Fruit fly (Drosophila melanogaster) whole organism, embryonic: Measurements from ENCODE around the gene CG32971.

Experiments
- Ada2b ChIP-seq: fragments of 200-800 bp; sonication (Bioruptor generic); IDR thresholded peaks from 2 replicates; pipeline ENCODE4 v1.3.6; 2022; ENCODE audit warnings: missing biosample characterization, missing genetic modification characterization
- Bteb2 ChIP-seq: fragments of 200-800 bp; sonication (Bioruptor generic); optimal IDR thresholded peaks from 2 replicates; lab custom pipeline; 2016; ENCODE audit warnings: missing biosample characterization, missing genetic modification characterization
- CG10366 ChIP-seq: fragments of 200-800 bp; sonication (Bioruptor generic); IDR thresholded peaks from 2 replicates; pipeline ENCODE4 v1.3.6; 2022; ENCODE audit warnings: missing biosample characterization, missing genetic modification characterization
- CG11695 ChIP-seq: fragments of 200-800 bp; sonication (Bioruptor generic); IDR thresholded peaks from 3 replicates; pipeline ENCODE4 v1.3.6; 2022; ENCODE audit warnings: missing biosample characterization, missing genetic modification characterization
- CG15073 ChIP-seq: fragments of 200-800 bp; sonication (Bioruptor generic); optimal IDR thresholded peaks from 2 replicates; lab custom pipeline; 2016; ENCODE audit warnings: missing biosample characterization, missing genetic modification characterization
- CG15269 ChIP-seq: fragments of 200-800 bp; sonication (Bioruptor generic); optimal IDR thresholded peaks from 2 replicates; lab custom pipeline; 2018; ENCODE audit warnings: missing biosample characterization, mild to moderate bottlenecking, missing genetic modification characterization, moderate library complexity
- CG15601 ChIP-seq: fragments of 200-800 bp; sonication (Bioruptor generic); optimal IDR thresholded peaks from 3 replicates; lab custom pipeline; 2019; ENCODE audit warnings: missing biosample characterization, mild to moderate bottlenecking, missing genetic modification characterization, moderate library complexity
- CG1603 ChIP-seq: fragments of 200-800 bp; sonication (Bioruptor generic); optimal IDR thresholded peaks from 2 replicates; lab custom pipeline; 2019; ENCODE audit warnings: missing biosample characterization, mild to moderate bottlenecking, missing genetic modification characterization, moderate library complexity
- CG1647 ChIP-seq: fragments of 200-800 bp; sonication (Bioruptor generic); optimal IDR thresholded peaks from 3 replicates; lab custom pipeline; 2016; ENCODE audit warnings: missing biosample characterization, missing genetic modification characterization
- CG16813 ChIP-seq: fragments of 200-800 bp; sonication (Bioruptor generic); IDR thresholded peaks from 3 replicates; pipeline ENCODE4 v1.3.6; 2022; ENCODE audit warnings: missing biosample characterization, missing genetic modification characterization; ENCODE audit not compliant: partially characterized antibody
- CG17186 ChIP-seq: fragments of 200-800 bp; sonication (Bioruptor generic); optimal IDR thresholded peaks from 3 replicates; lab custom pipeline; 2017; ENCODE audit warnings: missing biosample characterization, missing genetic modification reagents, missing genetic modification characterization
- CG17328 ChIP-seq: fragments of 200-800 bp; sonication (Bioruptor generic); IDR thresholded peaks from 2 replicates; pipeline ENCODE4 v1.3.6; 2022; ENCODE audit warnings: missing biosample characterization, missing genetic modification characterization
- CG17612 ChIP-seq: fragments of 200-800 bp; sonication (Bioruptor generic); IDR thresholded peaks from 2 replicates; pipeline ENCODE4 v1.3.6; 2022; ENCODE audit warnings: missing biosample characterization, missing genetic modification characterization
- CG17802 ChIP-seq: fragments of 200-800 bp; sonication (Bioruptor generic); optimal IDR thresholded peaks from 2 replicates; lab custom pipeline; 2018; ENCODE audit warnings: missing biosample characterization, mild to moderate bottlenecking, missing genetic modification characterization, moderate library complexity
- CG18262 ChIP-seq: fragments of 200-800 bp; optimal IDR thresholded peaks from 3 replicates; lab custom pipeline; 2019; ENCODE audit warnings: missing biosample characterization, mild to moderate bottlenecking, missing genetic modification characterization, moderate library complexity
- CG2199 ChIP-seq: fragments of 200-800 bp; sonication (Bioruptor generic); IDR thresholded peaks from 3 replicates; pipeline ENCODE4 v1.3.6; 2022; ENCODE audit warnings: missing biosample characterization, missing genetic modification characterization
- CG2202 ChIP-seq: fragments of 200-800 bp; sonication (Bioruptor generic); optimal IDR thresholded peaks from 2 replicates; lab custom pipeline; 2018; ENCODE audit warnings: missing biosample characterization, mild to moderate bottlenecking, missing genetic modification characterization
- CG2712 ChIP-seq: fragments of 200-800 bp; optimal IDR thresholded peaks from 3 replicates; lab custom pipeline; 2019; ENCODE audit warnings: missing biosample characterization, mild to moderate bottlenecking, missing genetic modification characterization, moderate library complexity
- CG3281 ChIP-seq: fragments of 200-800 bp; sonication (Bioruptor generic); optimal IDR thresholded peaks from 3 replicates; lab custom pipeline; 2017; ENCODE audit warnings: missing biosample characterization, mild to moderate bottlenecking, missing genetic modification characterization
- CG3407 ChIP-seq: fragments of 200-800 bp; sonication (Bioruptor generic); optimal IDR thresholded peaks from 2 replicates; lab custom pipeline; 2018; ENCODE audit warnings: missing biosample characterization, mild to moderate bottlenecking, missing genetic modification characterization
- CG6813 ChIP-seq: fragments of 200-800 bp; sonication (Bioruptor generic); optimal IDR thresholded peaks from 2 replicates; lab custom pipeline; 2017; ENCODE audit warnings: missing biosample characterization, missing genetic modification characterization, mild to moderate bottlenecking, moderate library complexity, missing genetic modification reagents
- CG8359 ChIP-seq: fragments of 200-800 bp; sonication (Bioruptor generic); optimal IDR thresholded peaks from 2 replicates; lab custom pipeline; 2017; ENCODE audit warnings: missing biosample characterization, mild to moderate bottlenecking, missing genetic modification characterization, borderline replicate concordance
- CTCF ChIP-seq: fragments of 200-800 bp; sonication (Bioruptor generic); optimal IDR thresholded peaks from 2 replicates; lab custom pipeline; 2017; ENCODE audit warnings: missing biosample characterization, mild to moderate bottlenecking, missing genetic modification characterization, moderate library complexity
- CrebB ChIP-seq: fragments of 200-800 bp; sonication (Bioruptor generic); optimal IDR thresholded peaks from 3 replicates; lab custom pipeline; 2018; ENCODE audit warnings: missing biosample characterization, mild to moderate bottlenecking, missing genetic modification characterization
- D19B ChIP-seq: fragments of 200-800 bp; sonication (Bioruptor generic); optimal IDR thresholded peaks from 2 replicates; lab custom pipeline; 2017; ENCODE audit warnings: missing biosample characterization, mild to moderate bottlenecking, missing genetic modification characterization
- E2f2 ChIP-seq: fragments of 200-800 bp; sonication (Bioruptor generic); IDR thresholded peaks from 2 replicates; pipeline ENCODE4 v1.3.6; 2022; ENCODE audit warnings: missing biosample characterization, missing genetic modification characterization
- Fer2 ChIP-seq: fragments of 200-800 bp; sonication (Bioruptor generic); optimal IDR thresholded peaks from 2 replicates; lab custom pipeline; 2018; ENCODE audit warnings: missing biosample characterization, mild to moderate bottlenecking, missing genetic modification characterization, moderate library complexity
- HLH4C ChIP-seq: fragments of 200-800 bp; sonication (Bioruptor generic); IDR thresholded peaks from 3 replicates; pipeline ENCODE4 v1.3.6; 2022; ENCODE audit warnings: missing biosample characterization, missing genetic modification characterization; ENCODE audit not compliant: partially characterized antibody
- Kr ChIP-seq: fragments of 200-800 bp; sonication (Bioruptor generic); optimal IDR thresholded peaks from 2 replicates; lab custom pipeline; 2017; ENCODE audit warnings: missing biosample characterization, mild to moderate bottlenecking, missing genetic modification characterization
- Lhr ChIP-seq: fragments of 200-800 bp; sonication (Bioruptor generic); optimal IDR thresholded peaks from 3 replicates; lab custom pipeline; 2017; ENCODE audit warnings: mild to moderate bottlenecking, missing biosample characterization, missing genetic modification reagents, missing genetic modification characterization
- Myb ChIP-seq: fragments of 200-800 bp; sonication (Bioruptor generic); optimal IDR thresholded peaks from 2 replicates; lab custom pipeline; 2016; ENCODE audit warnings: missing biosample characterization, missing genetic modification characterization
- Trl ChIP-seq, 3 experiments: fragments of >200 bp in 2 of 3; fragments of 200-800 bp in 1 of 3; sonication (Bioruptor generic) in 1 of 3; optimal IDR thresholded peaks; 2 replicates in 1 of 3; 3 replicates in 2 of 3; lab custom pipeline; 2016 to 2017; ENCODE audit warnings: missing biosample characterization in 1 of 3, missing genetic modification characterization in 1 of 3
- az2 ChIP-seq: fragments of 200-800 bp; sonication (Bioruptor generic); optimal IDR thresholded peaks from 3 replicates; lab custom pipeline; 2016; ENCODE audit warnings: missing biosample characterization, missing genetic modification characterization
- crol ChIP-seq: fragments of 200-800 bp; sonication (Bioruptor generic); IDR thresholded peaks from 2 replicates; pipeline ENCODE4 v1.3.6; 2022; ENCODE audit warnings: missing biosample characterization, missing genetic modification characterization
- her ChIP-seq: fragments of 200-800 bp; sonication (Bioruptor generic); optimal IDR thresholded peaks from 2 replicates; lab custom pipeline; 2016; ENCODE audit warnings: missing biosample characterization, missing genetic modification characterization
- kay ChIP-seq: fragments of 200-800 bp; sonication (Bioruptor generic); optimal IDR thresholded peaks from 2 replicates; lab custom pipeline; 2016; ENCODE audit warnings: missing biosample characterization, missing genetic modification characterization
- kni ChIP-seq: fragments of 200-800 bp; sonication (Bioruptor generic); optimal IDR thresholded peaks from 3 replicates; lab custom pipeline; 2017; ENCODE audit warnings: mild to moderate bottlenecking, missing biosample characterization, missing genetic modification reagents, missing genetic modification characterization
- luna ChIP-seq: fragments of 200-800 bp; sonication (Bioruptor generic); optimal IDR thresholded peaks from 2 replicates; lab custom pipeline; 2016; ENCODE audit warnings: missing biosample characterization, missing genetic modification characterization
- nerfin-1 ChIP-seq: fragments of 200-800 bp; sonication (Bioruptor generic); optimal IDR thresholded peaks from 3 replicates; lab custom pipeline; 2019; ENCODE audit warnings: missing biosample characterization, mild to moderate bottlenecking, missing genetic modification characterization, moderate library complexity
- nmo ChIP-seq: fragments of 200-800 bp; sonication (Bioruptor generic); optimal IDR thresholded peaks from 2 replicates; lab custom pipeline; 2018; ENCODE audit warnings: missing biosample characterization, mild to moderate bottlenecking, missing genetic modification characterization, moderate library complexity
- org-1 ChIP-seq: fragments of 200-800 bp; sonication (Bioruptor generic); optimal IDR thresholded peaks from 2 replicates; lab custom pipeline; 2017; ENCODE audit warnings: missing biosample characterization, missing genetic modification characterization
- otp ChIP-seq: fragments of 200-800 bp; sonication (Bioruptor generic); IDR thresholded peaks from 3 replicates; pipeline ENCODE4, ENCODE4 v1.3.6; 2022; ENCODE audit warnings: missing biosample characterization, missing genetic modification characterization
- phol ChIP-seq: fragments of 200-800 bp; sonication (Bioruptor generic); optimal IDR thresholded peaks from 3 replicates; lab custom pipeline; 2018; ENCODE audit warnings: missing biosample characterization, mild to moderate bottlenecking, missing genetic modification characterization, moderate library complexity
- pnt ChIP-seq: fragments of 200-800 bp; sonication (Bioruptor generic); optimal IDR thresholded peaks from 3 replicates; lab custom pipeline; 2016; ENCODE audit warnings: missing biosample characterization, missing genetic modification characterization
- row ChIP-seq: fragments of 200-800 bp; sonication (Bioruptor generic); IDR thresholded peaks from 3 replicates; pipeline ENCODE4 v1.3.6; 2022; ENCODE audit warnings: missing biosample characterization, missing genetic modification characterization
- seq ChIP-seq: fragments of 200-800 bp; sonication (Bioruptor generic); IDR thresholded peaks from 2 replicates; pipeline ENCODE4 v1.3.6; 2022; ENCODE audit warnings: missing biosample characterization, missing genetic modification characterization
- shn ChIP-seq: fragments of 200-800 bp; sonication (Bioruptor generic); optimal IDR thresholded peaks from 3 replicates; lab custom pipeline; 2016; ENCODE audit warnings: missing biosample characterization, missing genetic modification characterization
- sim ChIP-seq: fragments of 200-800 bp; sonication (Bioruptor generic); IDR thresholded peaks from 2 replicates; pipeline ENCODE4 v1.3.6; 2022; ENCODE audit warnings: missing biosample characterization, missing genetic modification characterization
- stwl ChIP-seq: fragments of 200-800 bp; sonication (Bioruptor generic); optimal IDR thresholded peaks from 3 replicates; lab custom pipeline; 2018; ENCODE audit warnings: missing biosample characterization, mild to moderate bottlenecking, missing genetic modification characterization, moderate library complexity
- tin ChIP-seq: fragments of 200-800 bp; sonication (Bioruptor generic); optimal IDR thresholded peaks from 3 replicates; lab custom pipeline; 2016; ENCODE audit warnings: missing biosample characterization, missing genetic modification characterization
- wek ChIP-seq: fragments of 200-800 bp; sonication (Bioruptor generic); optimal IDR thresholded peaks from 3 replicates; lab custom pipeline; 2018; ENCODE audit warnings: missing biosample characterization, mild to moderate bottlenecking, missing genetic modification characterization, moderate library complexity

CG32971 gene

DNA sequence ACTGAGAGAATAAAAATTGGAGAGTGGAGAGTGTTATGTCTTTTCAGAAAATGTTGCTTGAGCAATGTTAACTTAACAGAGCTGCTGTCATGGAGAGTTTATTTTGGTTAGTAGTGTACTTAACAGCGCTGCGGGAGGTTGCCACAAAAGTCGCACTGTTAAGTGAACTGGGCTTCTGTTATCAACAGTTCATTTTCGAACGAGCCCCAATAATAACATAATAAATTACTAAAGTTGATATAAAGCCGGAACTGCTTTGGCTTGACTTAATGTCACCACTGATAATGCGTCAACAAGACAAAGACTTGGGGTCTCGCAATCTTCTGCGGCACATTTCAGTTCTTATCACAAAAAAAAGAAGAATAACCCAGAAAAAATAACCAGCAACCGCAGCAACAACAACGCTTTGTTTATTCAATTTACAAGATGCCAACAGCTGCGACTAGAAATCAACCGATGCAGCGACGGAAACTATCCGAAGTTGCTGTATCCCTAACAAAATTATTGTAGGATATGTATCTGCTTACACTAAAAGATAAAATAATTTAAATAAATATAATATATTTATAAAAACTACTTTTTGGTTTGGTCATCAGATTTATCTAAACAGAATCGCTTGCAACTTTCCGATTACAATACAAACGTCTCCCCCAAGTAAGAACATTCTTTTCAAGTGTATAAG, 39.9 kb upstream of the CG32971 start (continued):
- TF ChIP-seq CG8359 (peak; percentile 2), sim (GFP tag; lab: Robert Waterston, UW) (no peak), nerfin-1 (tag; lab: Kevin White, UChicago) (no peak), crol (no peak), az2 (GFP tag; lab: Kevin White, UChicago) (peak; percentile 16), CG15269 (no peak), CG2199 (GFP tag; lab: Robert Waterston, UW) (peak; percentile 12; the same call in 1 of the 3 replicates), D19B (GFP tag; lab: Kevin White, UChicago) (no peak), CG11695 (GFP tag; lab: Robert Waterston, UW) (no peak), kni (peak; percentile 44), CG16813 (GFP tag; lab: Robert Waterston, UW) (no peak), luna (no peak), Fer2 (tag; lab: Kevin White, UChicago) (no peak), kay (GFP tag; lab: Kevin White, UChicago) (no peak), HLH4C (GFP tag; lab: Robert Waterston, UW) (no peak), CG1647 (GFP tag; lab: Kevin White, UChicago) (no peak), Kr (GFP tag; lab: Kevin White, UChicago) (no peak), CTCF (peak; percentile 7), row (GFP tag; lab: Robert Waterston, UW) (0 out of 3 replicates have a peak, but pooled peaks have one; percentile 32), shn (no peak), seq (GFP tag; lab: Robert Waterston, UW) (no peak), Lhr (GFP tag; lab: Kevin White, UChicago) (no peak), org-1 (GFP tag; lab: Kevin White, UChicago) (no peak), CG15073 (GFP tag; lab: Kevin White, UChicago) (no peak), CG15601 (tag; lab: Kevin White, UChicago) (peak; percentile 52), her (no peak), Trl (optimal IDR thresholded peaks at IDR 0.05; lab: Kevin White, UChicago) (peak; percentile 32 to 64), Trl (GFP tag; optimal IDR thresholded peaks at IDR 0.05; lab: Kevin White, UChicago) (no peak), CG17612 (GFP tag; lab: Robert Waterston, UW) (no peak), Myb (no peak)

dm6 chr2L:14236132-14236531, 38.5 kb upstream of the CG32971 start:
- TF ChIP-seq stwl (peak; percentile 3), CG3281 (no peak), CG2202 (tag; lab: Kevin White, UChicago) (peak; percentile 17), CG10366 (GFP tag; lab: Robert Waterston, UW) (0 out of 2 replicates have a peak, but pooled peaks have one; percentile 14), pnt (no peak), CG17802 (tag; lab: Kevin White, UChicago) (no peak), CrebB (no peak), Bteb2 (GFP tag; lab: Kevin White, UChicago) (no peak), wek (no peak), tin (GFP tag; lab: Kevin White, UChicago) (no peak), CG17328 (GFP tag; lab: Robert Waterston, UW) (0 out of 2 replicates have a peak, but pooled peaks have one; percentile 11), CG6813 (GFP tag; lab: Kevin White, UChicago) (no peak), CG2712 (tag; lab: Kevin White, UChicago) (peak; percentile 50), E2f2 (GFP tag; lab: Robert Waterston, UW) (no peak), CG3407 (GFP tag; lab: Kevin White, UChicago) (no peak), phol (tag; lab: Kevin White, UChicago) (peak; percentile 13), otp (0 out of 3 replicates have a peak, but pooled peaks have one; percentile 38), CG18262 (tag; lab: Kevin White, UChicago) (peak; percentile 34), Ada2b (GFP tag; lab: Robert Waterston, UW) (no peak), nmo (peak; percentile 2), CG17186 (GFP tag; lab: Kevin White, UChicago) (no peak), CG1603 (tag; lab: Kevin White, UChicago) (peak; percentile 29)
